Worm (Caenorhabditis elegans) whole organism, mixed stage, embryonic: ENCODE data around the gene Y71H10B.1.

Experiments
- ceh-43 ChIP-seq: fragments of 200-800 bp; sonication (Bioruptor generic); optimal IDR thresholded peaks from 2 replicates; lab custom pipeline; 2018; ENCODE audit warnings: mild to moderate bottlenecking, missing genetic modification characterization, moderate library complexity, missing compliant biosample characterization
- drap-1 ChIP-seq: fragments of 200-800 bp; sonication (Bioruptor generic); optimal IDR thresholded peaks from 3 replicates; lab custom pipeline; 2018; ENCODE audit warnings: mild to moderate bottlenecking, missing genetic modification characterization, missing compliant biosample characterization
- elt-1 ChIP-seq: sonication (generic microtip); optimal IDR thresholded peaks from 2 replicates; lab custom pipeline; 2017; ENCODE audit warnings: missing genetic modification characterization, mild to moderate bottlenecking, missing compliant biosample characterization, antibody characterized with exemption, moderate library complexity, borderline replicate concordance; ENCODE audit not compliant: insufficient read depth
- elt-3 ChIP-seq: fragments of 150-350 bp; optimal IDR thresholded peaks from 2 replicates; lab custom pipeline; 2014; ENCODE audit warnings: missing biosample characterization, missing genetic modification characterization
- mep-1 ChIP-seq: fragments of 150-350 bp; optimal IDR thresholded peaks from 2 replicates; lab custom pipeline; 2017; ENCODE audit warnings: missing biosample characterization, missing genetic modification reagents, missing genetic modification characterization, inconsistent platforms
- nhr-12 ChIP-seq: fragments of 150-350 bp; optimal IDR thresholded peaks from 2 replicates; lab custom pipeline; 2014; ENCODE audit warnings: missing biosample characterization, missing genetic modification characterization
- nhr-237 ChIP-seq: fragments of 150-350 bp; optimal IDR thresholded peaks from 2 replicates; lab custom pipeline; 2014; ENCODE audit warnings: missing biosample characterization, missing genetic modification characterization
- nhr-76 ChIP-seq: sonication (generic microtip); optimal IDR thresholded peaks from 2 replicates; lab custom pipeline; 2017; ENCODE audit warnings: missing biosample characterization, missing genetic modification characterization
- pha-4 ChIP-seq: fragments of 150-350 bp; optimal IDR thresholded peaks from 2 replicates; lab custom pipeline; 2018; ENCODE audit warnings: missing biosample characterization, missing genetic modification reagents, missing genetic modification characterization
- snpc-4 ChIP-seq: fragments of 150-350 bp; optimal IDR thresholded peaks from 2 replicates; lab custom pipeline; 2014; ENCODE audit warnings: missing biosample characterization, missing genetic modification characterization
- unc-62 ChIP-seq: fragments of 150-350 bp; optimal IDR thresholded peaks from 2 replicates; lab custom pipeline; 2014; ENCODE audit warnings: missing biosample characterization, missing genetic modification reagents, missing genetic modification characterization

DNA sequence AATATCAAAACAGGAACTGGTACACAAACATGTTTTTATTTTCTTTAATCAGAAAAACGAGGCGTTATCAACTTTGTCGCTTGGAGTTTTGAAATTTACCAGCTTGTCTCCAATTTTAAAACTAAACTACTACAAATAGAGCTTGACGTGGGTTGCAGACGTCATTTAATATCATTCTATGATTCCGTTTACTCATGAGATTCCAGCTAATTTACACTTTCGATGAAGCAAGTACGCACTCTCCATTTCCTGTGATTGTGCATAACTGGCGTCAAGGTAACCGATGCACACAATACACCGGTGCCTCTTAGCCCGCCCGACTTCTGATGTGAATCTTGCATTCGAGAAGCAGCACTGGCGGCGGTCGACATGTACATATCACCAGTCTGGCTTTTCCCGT, 21.2 kb downstream of the Y71H10B.1 start:
- no peak for TF ChIP-seq nhr-12 (tag; lab: Kevin White, UChicago)
- TF ChIP-seq mep-1 (tag; lab: Kevin White, UChicago): no peak
- TF ChIP-seq nhr-76 (tag; lab: Kevin White, UChicago): no peak
- TF ChIP-seq elt-1: no peak
- TF ChIP-seq ceh-43: no peak
- TF ChIP-seq nhr-237: no peak
- TF ChIP-seq elt-3 (tag; lab: Kevin White, UChicago): no peak
- TF ChIP-seq drap-1 (GFP tag; lab: Kevin White, UChicago): no peak
- TF ChIP-seq snpc-4 (tag; lab: Kevin White, UChicago): no peak
- TF ChIP-seq pha-4: no peak
- no peak for TF ChIP-seq unc-62
